Fruit fly (Drosophila melanogaster) whole organism, embryonic: Measurements from ENCODE around the gene foxo.

ENCODE experiments used
- ATbp ChIP-seq: fragments of 200-800 bp; sonication (Bioruptor generic); optimal IDR thresholded peaks from 2 replicates; lab custom pipeline; 2017; ENCODE audit warnings: missing biosample characterization, mild to moderate bottlenecking, missing genetic modification characterization, missing genetic modification reagents
- C15 ChIP-seq: fragments of 200-800 bp; sonication (Bioruptor generic); IDR thresholded peaks from 3 replicates; pipeline ENCODE4 v1.3.6; 2022; ENCODE audit warnings: missing biosample characterization, missing genetic modification characterization
- CG10321 ChIP-seq: fragments of 200-800 bp; sonication (Bioruptor generic); IDR thresholded peaks from 2 replicates; pipeline ENCODE4 v1.3.6; 2022; ENCODE audit warnings: missing biosample characterization, missing genetic modification characterization
- CG11456 ChIP-seq: fragments of 200-800 bp; sonication (Bioruptor generic); IDR thresholded peaks from 3 replicates; pipeline ENCODE4 v1.3.6; 2022; ENCODE audit warnings: missing biosample characterization, missing genetic modification characterization
- CG13296 ChIP-seq: fragments of 200-800 bp; sonication (Bioruptor generic); optimal IDR thresholded peaks from 3 replicates; lab custom pipeline; 2018; ENCODE audit warnings: missing biosample characterization, mild to moderate bottlenecking, missing genetic modification characterization
- CG14441 ChIP-seq: fragments of 200-800 bp; sonication (Bioruptor generic); IDR thresholded peaks from 2 replicates; pipeline ENCODE4 v1.3.6; 2022; ENCODE audit warnings: missing biosample characterization, missing genetic modification characterization
- CG15696 ChIP-seq: fragments of 200-800 bp; sonication (Bioruptor generic); optimal IDR thresholded peaks from 2 replicates; lab custom pipeline; 2019; ENCODE audit warnings: missing biosample characterization, mild to moderate bottlenecking, missing genetic modification characterization, moderate library complexity
- CG17186 ChIP-seq: fragments of 200-800 bp; sonication (Bioruptor generic); optimal IDR thresholded peaks from 3 replicates; lab custom pipeline; 2017; ENCODE audit warnings: missing biosample characterization, missing genetic modification reagents, missing genetic modification characterization
- CG4282 ChIP-seq: fragments of 200-800 bp; sonication (Bioruptor generic); optimal IDR thresholded peaks from 2 replicates; lab custom pipeline; 2016; ENCODE audit warnings: missing biosample characterization, missing genetic modification characterization
- CG6683 ChIP-seq: fragments of 200-800 bp; sonication (Bioruptor generic); optimal IDR thresholded peaks from 2 replicates; lab custom pipeline; 2017; ENCODE audit warnings: missing biosample characterization, mild to moderate bottlenecking, missing genetic modification characterization, missing genetic modification reagents
- CG7372 ChIP-seq: fragments of 200-800 bp; sonication (Bioruptor generic); IDR thresholded peaks from 2 replicates; pipeline ENCODE4 v1.3.6; 2022; ENCODE audit warnings: missing biosample characterization, missing genetic modification characterization
- CG7928 ChIP-seq: fragments of 200-800 bp; sonication (Bioruptor generic); optimal IDR thresholded peaks from 2 replicates; lab custom pipeline; 2017; ENCODE audit warnings: missing biosample characterization, mild to moderate bottlenecking, missing genetic modification characterization
- CG9817 ChIP-seq: fragments of 200-800 bp; sonication (Bioruptor generic); optimal IDR thresholded peaks from 2 replicates; lab custom pipeline; 2018; ENCODE audit warnings: missing biosample characterization, mild to moderate bottlenecking, missing genetic modification characterization, moderate library complexity
- Dbx ChIP-seq: fragments of 200-800 bp; sonication (Bioruptor generic); IDR thresholded peaks from 3 replicates; pipeline ENCODE4 v1.3.6; 2022; ENCODE audit warnings: missing biosample characterization, missing genetic modification characterization
- Deaf1 ChIP-seq: fragments of 200-800 bp; optimal IDR thresholded peaks from 3 replicates; lab custom pipeline; 2019; ENCODE audit warnings: missing biosample characterization, mild to moderate bottlenecking, missing genetic modification characterization, moderate library complexity
- Dip2 ChIP-seq: fragments of 200-800 bp; sonication (Bioruptor generic); IDR thresholded peaks from 2 replicates; pipeline ENCODE4 v1.3.6; 2022; ENCODE audit warnings: missing biosample characterization, missing genetic modification characterization
- E2f2 ChIP-seq: fragments of 200-800 bp; sonication (Bioruptor generic); IDR thresholded peaks from 2 replicates; pipeline ENCODE4 v1.3.6; 2022; ENCODE audit warnings: missing biosample characterization, missing genetic modification characterization
- ERR ChIP-seq: fragments of 200-800 bp; sonication (Bioruptor generic); optimal IDR thresholded peaks from 2 replicates; lab custom pipeline; 2016; ENCODE audit warnings: missing biosample characterization, missing genetic modification characterization
- Eip74EF ChIP-seq, 2 experiments: fragments of 200-800 bp in 1 of 2; fragments of >200 bp in 1 of 2; sonication (Bioruptor generic) in 1 of 2; optimal IDR thresholded peaks; 2 replicates each; lab custom pipeline; 2017 to 2019; ENCODE audit warnings: missing biosample characterization in 2 of 2, missing genetic modification characterization in 2 of 2, mild to moderate bottlenecking in 1 of 2, moderate library complexity in 1 of 2
- H2.0 ChIP-seq: fragments of 200-800 bp; sonication (Bioruptor generic); IDR thresholded peaks from 2 replicates; pipeline ENCODE4 v1.3.6; 2022; ENCODE audit warnings: missing biosample characterization, missing genetic modification characterization
- HHEX ChIP-seq: fragments of 200-800 bp; sonication (Bioruptor generic); optimal IDR thresholded peaks from 3 replicates; lab custom pipeline; 2017; ENCODE audit warnings: missing biosample characterization, mild to moderate bottlenecking, missing genetic modification characterization, missing genetic modification reagents
- HLH3B ChIP-seq: fragments of 200-800 bp; sonication (Bioruptor generic); IDR thresholded peaks from 2 replicates; pipeline ENCODE4 v1.3.6; 2022; ENCODE audit warnings: missing biosample characterization, missing genetic modification characterization
- Lhr ChIP-seq: fragments of 200-800 bp; sonication (Bioruptor generic); optimal IDR thresholded peaks from 3 replicates; lab custom pipeline; 2017; ENCODE audit warnings: mild to moderate bottlenecking, missing biosample characterization, missing genetic modification reagents, missing genetic modification characterization
- Opbp ChIP-seq: fragments of 200-800 bp; sonication (Bioruptor generic); IDR thresholded peaks from 3 replicates; pipeline ENCODE4 v1.3.6; 2022; ENCODE audit warnings: missing biosample characterization, missing genetic modification characterization; ENCODE audit not compliant: partially characterized antibody
- Pdp1 ChIP-seq, 2 experiments: fragments of 200-800 bp; sonication (Bioruptor generic); optimal IDR thresholded peaks; 3 replicates each; lab custom pipeline; 2016; ENCODE audit warnings: missing biosample characterization in 2 of 2, missing genetic modification characterization in 2 of 2, mild to moderate bottlenecking in 1 of 2, moderate library complexity in 1 of 2
- Ptx1 ChIP-seq: fragments of 200-800 bp; sonication (Bioruptor generic); IDR thresholded peaks from 2 replicates; pipeline ENCODE4 v1.3.6; 2022; ENCODE audit warnings: missing biosample characterization, missing genetic modification characterization
- Rx ChIP-seq: fragments of 200-800 bp; sonication (Bioruptor generic); IDR thresholded peaks from 2 replicates; pipeline ENCODE4 v1.3.6; 2022; ENCODE audit warnings: missing biosample characterization, missing genetic modification characterization
- ab ChIP-seq: fragments of 200-800 bp; sonication (Bioruptor generic); optimal IDR thresholded peaks from 2 replicates; lab custom pipeline; 2016; ENCODE audit warnings: missing biosample characterization, missing genetic modification characterization
- ac ChIP-seq: fragments of 200-800 bp; sonication (Bioruptor generic); optimal IDR thresholded peaks from 3 replicates; lab custom pipeline; 2017; ENCODE audit warnings: missing biosample characterization, mild to moderate bottlenecking, missing genetic modification characterization
- al ChIP-seq: fragments of 200-800 bp; sonication (Bioruptor generic); IDR thresholded peaks from 2 replicates; pipeline ENCODE4 v1.3.6; 2022; ENCODE audit warnings: missing biosample characterization, missing genetic modification characterization
- caup ChIP-seq: fragments of 200-800 bp; sonication (Bioruptor generic); optimal IDR thresholded peaks from 3 replicates; lab custom pipeline; 2017; ENCODE audit warnings: missing biosample characterization, mild to moderate bottlenecking, missing genetic modification characterization, moderate library complexity; ENCODE audit not compliant: severe bottlenecking
- chinmo ChIP-seq: fragments of 200-800 bp; sonication (Bioruptor generic); IDR thresholded peaks from 4 replicates; pipeline ENCODE4 v1.3.6; 2022; ENCODE audit warnings: missing biosample characterization, missing genetic modification characterization; ENCODE audit not compliant: partially characterized antibody
- chm ChIP-seq: fragments of 200-800 bp; sonication (Bioruptor generic); IDR thresholded peaks from 2 replicates; pipeline ENCODE4 v1.3.6; 2022; ENCODE audit warnings: missing biosample characterization, missing genetic modification characterization
- corto ChIP-seq: fragments of 200-800 bp; sonication (Bioruptor generic); optimal IDR thresholded peaks from 2 replicates; lab custom pipeline; 2016; ENCODE audit warnings: missing biosample characterization, mild to moderate bottlenecking, missing genetic modification characterization, moderate library complexity
- crp ChIP-seq, 2 experiments: fragments of 200-800 bp; sonication (Bioruptor generic); optimal IDR thresholded peaks; 2 replicates in 1 of 2; 3 replicates in 1 of 2; lab custom pipeline; 2017; ENCODE audit warnings: missing biosample characterization in 2 of 2, missing genetic modification characterization in 2 of 2, mild to moderate bottlenecking in 1 of 2, moderate library complexity in 1 of 2
- en ChIP-seq: fragments of 200-800 bp; sonication (Bioruptor generic); optimal IDR thresholded peaks from 2 replicates; lab custom pipeline; 2016; ENCODE audit warnings: missing biosample characterization, missing genetic modification characterization
- eve ChIP-seq, 2 experiments: fragments of >200 bp; optimal IDR thresholded peaks; 2 replicates each; lab custom pipeline; 2017; ENCODE audit warnings: missing biosample characterization in 2 of 2, missing genetic modification characterization in 2 of 2
- ewg ChIP-seq: fragments of 200-800 bp; sonication (Bioruptor generic); optimal IDR thresholded peaks from 3 replicates; lab custom pipeline; 2017; ENCODE audit warnings: mild to moderate bottlenecking, missing biosample characterization, missing genetic modification reagents, missing genetic modification characterization
- exex ChIP-seq: fragments of 200-800 bp; sonication (Bioruptor generic); optimal IDR thresholded peaks from 4 replicates; lab custom pipeline; 2018; ENCODE audit warnings: missing biosample characterization, mild to moderate bottlenecking, missing genetic modification characterization, moderate library complexity
- gsb-n ChIP-seq: fragments of 200-800 bp; sonication (Bioruptor generic); optimal IDR thresholded peaks from 3 replicates; lab custom pipeline; 2018; ENCODE audit warnings: missing biosample characterization, mild to moderate bottlenecking, missing genetic modification characterization
- hth ChIP-seq: fragments of >200 bp; optimal IDR thresholded peaks from 2 replicates; lab custom pipeline; 2017; ENCODE audit warnings: inconsistent platforms
- lbe ChIP-seq: fragments of 200-800 bp; sonication (Bioruptor generic); optimal IDR thresholded peaks from 2 replicates; lab custom pipeline; 2016; ENCODE audit warnings: missing biosample characterization, mild to moderate bottlenecking, missing genetic modification characterization
- nom ChIP-seq: fragments of 200-800 bp; sonication (Bioruptor generic); optimal IDR thresholded peaks from 2 replicates; lab custom pipeline; 2017; ENCODE audit warnings: missing biosample characterization, missing genetic modification characterization, mild to moderate bottlenecking, moderate library complexity, missing genetic modification reagents
- pfk ChIP-seq: fragments of 200-800 bp; sonication (Bioruptor generic); optimal IDR thresholded peaks from 2 replicates; lab custom pipeline; 2018; ENCODE audit warnings: missing biosample characterization, mild to moderate bottlenecking, missing genetic modification characterization, moderate library complexity
- scrt ChIP-seq: fragments of 200-800 bp; sonication (Bioruptor generic); optimal IDR thresholded peaks from 2 replicates; lab custom pipeline; 2018; ENCODE audit warnings: missing biosample characterization, mild to moderate bottlenecking, missing genetic modification characterization, moderate library complexity
- sob ChIP-seq: fragments of 200-800 bp; sonication (Bioruptor generic); IDR thresholded peaks from 2 replicates; pipeline ENCODE4 v1.3.6; 2022; ENCODE audit warnings: missing biosample characterization, missing genetic modification characterization
- sqz ChIP-seq: fragments of 200-800 bp; sonication (Bioruptor generic); optimal IDR thresholded peaks from 3 replicates; lab custom pipeline; 2018; ENCODE audit warnings: missing biosample characterization, mild to moderate bottlenecking, missing genetic modification characterization
- sug ChIP-seq: fragments of 200-800 bp; optimal IDR thresholded peaks from 2 replicates; lab custom pipeline; 2019; ENCODE audit warnings: missing biosample characterization, mild to moderate bottlenecking, missing genetic modification characterization, moderate library complexity
- tap ChIP-seq: fragments of 200-800 bp; optimal IDR thresholded peaks from 3 replicates; lab custom pipeline; 2019; ENCODE audit warnings: missing biosample characterization, mild to moderate bottlenecking, missing genetic modification characterization, moderate library complexity
- wdn ChIP-seq: fragments of 200-800 bp; sonication (Bioruptor generic); IDR thresholded peaks from 2 replicates; pipeline ENCODE4 v1.3.6; 2022; ENCODE audit warnings: missing biosample characterization, missing genetic modification characterization

foxo gene

DNA sequence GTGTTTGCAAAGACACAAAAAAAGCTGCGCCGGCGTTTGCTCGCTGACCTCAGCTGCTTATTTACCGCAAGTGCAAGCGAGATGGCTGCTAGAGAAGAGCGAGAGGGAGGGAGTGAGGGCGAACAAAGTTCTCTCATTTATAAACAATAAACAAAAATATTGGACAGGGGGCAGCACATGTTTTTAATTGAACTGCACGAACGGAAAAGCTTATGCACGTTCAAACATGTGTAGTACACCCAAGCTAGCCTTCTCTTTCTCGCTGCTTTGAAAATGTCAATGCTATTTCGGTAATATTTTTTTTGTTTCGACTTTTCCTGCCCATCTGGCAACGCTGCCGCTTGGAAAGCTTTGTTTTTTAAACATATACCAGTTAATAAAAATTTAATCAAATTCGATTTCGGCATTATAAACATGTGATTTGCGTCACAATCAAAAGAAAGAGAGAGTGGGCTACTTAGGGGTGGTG lies 31.8 kb upstream of the foxo start (continued):
- TF ChIP-seq gsb-n (tag; lab: Kevin White, UChicago) (no peak), hth (no peak), Rx (no peak), Dip2 (GFP tag; lab: Robert Waterston, UW) (no peak), Dbx (GFP tag; lab: Robert Waterston, UW) (0 out of 3 replicates have a peak, but pooled peaks have one; percentile 56), CG15696 (tag; lab: Kevin White, UChicago) (no peak), H2.0 (GFP tag; lab: Robert Waterston, UW) (no peak), ab (GFP tag; lab: Kevin White, UChicago) (peak; percentile 62), pfk (GFP tag; lab: Kevin White, UChicago) (peak; percentile 21), al (no peak), CG4282 (GFP tag; lab: Kevin White, UChicago) (no peak), CG14441 (peak; percentile 25; the same call in 1 of the 2 replicates), CG11456 (GFP tag; lab: Robert Waterston, UW) (no peak), HLH3B (GFP tag; lab: Robert Waterston, UW) (peak; percentile 35; the same call in 1 of the 2 replicates), wdn (GFP tag; lab: Robert Waterston, UW) (no peak), Lhr (peak; percentile 35), Opbp (GFP tag; lab: Robert Waterston, UW) (no peak), Deaf1 (tag; lab: Kevin White, UChicago) (peak; percentile 35), ac (GFP tag; lab: Kevin White, UChicago) (no peak), chm (GFP tag; lab: Robert Waterston, UW) (0 out of 2 replicates have a peak, but pooled peaks have one; percentile 36), en (peak; percentile 10), sug (tag; lab: Kevin White, UChicago) (peak; percentile 84), ERR (GFP tag; lab: Kevin White, UChicago) (no peak), CG9817 (tag; lab: Kevin White, UChicago) (peak; percentile 4), C15 (GFP tag; lab: Robert Waterston, UW) (no peak), ewg (GFP tag; lab: Kevin White, UChicago) (peak; percentile 68), caup (GFP tag; lab: Kevin White, UChicago) (peak; percentile 57), CG7372 (0 out of 2 replicates have a peak, but pooled peaks have one; percentile 12), sqz (GFP tag; lab: Kevin White, UChicago) (peak; percentile 97), CG10321 (GFP tag; lab: Robert Waterston, UW) (peak; percentile 77), scrt (GFP tag; lab: Kevin White, UChicago) (peak; percentile 54), CG17186 (no peak), CG6683 (GFP tag; lab: Kevin White, UChicago) (no peak), Ptx1 (GFP tag; lab: Robert Waterston, UW) (no peak), CG7928 (GFP tag; lab: Kevin White, UChicago) (no peak)

DNA sequence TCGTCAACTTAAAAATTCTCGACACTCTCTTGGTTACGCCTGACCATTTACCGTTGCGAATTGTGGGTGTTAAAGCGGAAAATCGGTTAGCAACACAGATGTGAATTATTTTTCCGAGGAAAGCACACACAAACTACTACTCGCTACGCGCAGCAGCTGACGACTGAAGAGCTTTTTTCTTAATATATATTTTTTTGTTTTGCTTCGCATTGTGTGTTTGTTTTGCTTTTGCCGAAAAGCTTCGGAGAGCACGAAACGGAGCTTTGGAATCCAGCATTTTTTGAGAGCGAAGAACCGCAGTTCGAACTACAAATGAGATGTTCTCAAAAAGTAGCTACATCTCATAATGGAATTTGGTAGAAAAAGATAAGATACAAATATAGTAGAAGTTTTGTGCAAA lies 30.9 kb upstream of the foxo start:
- peak; percentile 65 for TF ChIP-seq ATbp
- peak; percentile 6 for TF ChIP-seq exex (tag; lab: Kevin White, UChicago)
- peak; percentile 17 for TF ChIP-seq HHEX
- TF ChIP-seq chinmo (GFP tag; lab: Robert Waterston, UW), result 0 out of 4 replicates have a peak, but pooled peaks have one; percentile 74
- TF ChIP-seq eve (GFP tag; optimal IDR thresholded peaks at IDR 0.05; lab: Kevin White, UChicago), result peak in 1 of 2 experiments; percentile 39
- TF ChIP-seq corto (GFP tag; lab: Kevin White, UChicago), result peak; percentile 54
- TF ChIP-seq gsb-n (tag; lab: Kevin White, UChicago), result peak; percentile 21
- peak in 1 of 2 experiments; percentile 10 for TF ChIP-seq Pdp1 (GFP tag; optimal IDR thresholded peaks at IDR 0.05; lab: Kevin White, UChicago)
- peak in 1 of 2 experiments; percentile 43 for TF ChIP-seq Eip74EF (GFP tag; optimal IDR thresholded peaks at IDR 0.05; lab: Kevin White, UChicago)
- TF ChIP-seq CG13296 (GFP tag; lab: Kevin White, UChicago), result peak; percentile 43
- TF ChIP-seq nom (GFP tag; lab: Kevin White, UChicago), result peak; percentile 91
- TF ChIP-seq tap (tag; lab: Kevin White, UChicago), result no peak
- peak; percentile 29; the same call in 1 of the 2 replicates for TF ChIP-seq sob (GFP tag; lab: Robert Waterston, UW)
- TF ChIP-seq crp (GFP tag; optimal IDR thresholded peaks at IDR 0.05; lab: Kevin White, UChicago), result peak in 1 of 2 experiments; percentile 23
- no peak for TF ChIP-seq E2f2
- peak; percentile 55 for TF ChIP-seq lbe
